Fruit fly (Drosophila melanogaster) whole organism, pupa: ENCODE measurements around the gene Cpr92F.

Experiments used
- CG10348 ChIP-seq: fragments of 200-800 bp; sonication (Bioruptor generic); IDR thresholded peaks from 2 replicates; pipeline ENCODE4 v1.3.6; 2022; ENCODE audit warnings: missing biosample characterization, missing genetic modification characterization
- CG12605 ChIP-seq: fragments of 200-800 bp; sonication (Bioruptor generic); IDR thresholded peaks from 2 replicates; pipeline ENCODE4 v1.3.6; 2022; ENCODE audit warnings: missing biosample characterization, missing genetic modification characterization
- CG13204 ChIP-seq: fragments of 200-800 bp; sonication (Bioruptor generic); optimal IDR thresholded peaks from 2 replicates; lab custom pipeline; 2018; ENCODE audit warnings: missing biosample characterization, mild to moderate bottlenecking, missing genetic modification characterization, moderate library complexity
- CG32121 ChIP-seq: fragments of 200-800 bp; sonication (Bioruptor generic); IDR thresholded peaks from 2 replicates; pipeline ENCODE4 v1.3.6; 2022; ENCODE audit warnings: missing biosample characterization, missing genetic modification characterization
- CG34367 ChIP-seq: fragments of 200-800 bp; sonication (Bioruptor generic); optimal IDR thresholded peaks from 2 replicates; lab custom pipeline; 2018; ENCODE audit warnings: missing biosample characterization, mild to moderate bottlenecking, missing genetic modification characterization
- CG4496 ChIP-seq: fragments of 200-800 bp; sonication (Bioruptor generic); IDR thresholded peaks from 3 replicates; pipeline ENCODE4 v1.3.6; 2022; ENCODE audit warnings: missing biosample characterization, missing genetic modification characterization
- CG8159 ChIP-seq: fragments of 200-800 bp; sonication (Bioruptor generic); optimal IDR thresholded peaks from 3 replicates; lab custom pipeline; 2018; ENCODE audit warnings: missing biosample characterization, mild to moderate bottlenecking, missing genetic modification characterization, moderate library complexity
- D1 ChIP-seq: fragments of 200-800 bp; sonication (Bioruptor generic); optimal IDR thresholded peaks from 2 replicates; lab custom pipeline; 2018; ENCODE audit warnings: missing biosample characterization, mild to moderate bottlenecking, missing genetic modification characterization, moderate library complexity
- EcR ChIP-seq: fragments of 200-800 bp; sonication (Bioruptor generic); optimal IDR thresholded peaks from 3 replicates; lab custom pipeline; 2019; ENCODE audit warnings: missing biosample characterization, missing genetic modification characterization, mild to moderate bottlenecking, moderate library complexity, missing genetic modification reagents
- Ets98B ChIP-seq: fragments of 200-800 bp; sonication (Bioruptor generic); IDR thresholded peaks from 2 replicates; pipeline ENCODE4 v1.3.6; 2022; ENCODE audit warnings: missing biosample characterization, missing genetic modification characterization
- Pif1B ChIP-seq: fragments of 200-800 bp; sonication (Bioruptor generic); optimal IDR thresholded peaks from 3 replicates; lab custom pipeline; 2016; ENCODE audit warnings: missing biosample characterization, missing genetic modification characterization
- Snoo ChIP-seq: fragments of 200-800 bp; sonication (Bioruptor generic); optimal IDR thresholded peaks from 3 replicates; lab custom pipeline; 2017; ENCODE audit warnings: missing biosample characterization, mild to moderate bottlenecking, missing genetic modification characterization, inconsistent platforms
- gl ChIP-seq: fragments of 200-800 bp; sonication (Bioruptor generic); optimal IDR thresholded peaks from 2 replicates; lab custom pipeline; 2018; ENCODE audit warnings: missing biosample characterization, mild to moderate bottlenecking, missing genetic modification characterization
- rn ChIP-seq: fragments of 200-800 bp; sonication (Bioruptor generic); IDR thresholded peaks from 2 replicates; pipeline ENCODE4 v1.3.6; 2022; ENCODE audit warnings: missing biosample characterization, missing genetic modification characterization

- TF ChIP-seq CG4496 (no peak), Ets98B (no peak), Snoo (tag; lab: Kevin White, UChicago) (no peak), CG34367 (tag; lab: Kevin White, UChicago) (no peak), EcR (no peak), D1 (no peak), CG10348 (GFP tag; lab: Robert Waterston, UW) (no peak), gl (tag; lab: Kevin White, UChicago) (no peak), CG8159 (tag; lab: Kevin White, UChicago) (no peak), CG13204 (no peak), rn (GFP tag; lab: Robert Waterston, UW) (no peak), CG12605 (GFP tag; lab: Robert Waterston, UW) (no peak), CG32121 (GFP tag; lab: Robert Waterston, UW) (no peak), Pif1B (no peak)
Observed at dm6 chr3R:20621805-20622286, 47.5 kb upstream of the Cpr92F start, which contains the start of gene H.
